Fruit fly (Drosophila melanogaster): ENCODE data around the gene RhoGEF3.

RhoGEF3 gene

dm6 chr3L:262724-263177, 14.5 kb upstream of the RhoGEF3 start (continued):
- TF ChIP-seq CG10209 (GFP tag; optimal IDR thresholded peaks at IDR 0.05) (no peak), ind (GFP tag; optimal IDR thresholded peaks at IDR 0.05) (no peak), CG17186 (GFP tag; optimal IDR thresholded peaks at IDR 0.05) (no peak), CG10431 (GFP tag; optimal IDR thresholded peaks at IDR 0.05) (no peak), CG12659 (GFP tag; optimal IDR thresholded peaks at IDR 0.05) (peak; percentile 34), Opbp (GFP tag; IDR thresholded peaks at IDR 0.05; ENCODE audit: partially characterized antibody) (peak; percentile 84), row (GFP tag; IDR thresholded peaks at IDR 0.05) (no peak; the same call in 2 of the 3 replicates), NC2α (GFP tag; optimal IDR thresholded peaks at IDR 0.05) (no peak), klu (GFP tag; IDR thresholded peaks at IDR 0.05) (no peak), pum (GFP tag; optimal IDR thresholded peaks at IDR 0.05) (no peak), Taf1 (GFP tag; IDR thresholded peaks at IDR 0.05) (no peak), CG4328 (GFP tag; optimal IDR thresholded peaks at IDR 0.05) (no peak), nom (GFP tag; optimal IDR thresholded peaks at IDR 0.05) (no peak), CG11398 (GFP tag; optimal IDR thresholded peaks at IDR 0.05) (no peak), zen (tag; optimal IDR thresholded peaks at IDR 0.05) (no peak), nmo (GFP tag; optimal IDR thresholded peaks at IDR 0.05) (no peak), CG15073 (GFP tag; optimal IDR thresholded peaks at IDR 0.05) (no peak), pho (GFP tag; optimal IDR thresholded peaks at IDR 0.05) (no peak), YL-1 (GFP tag; optimal IDR thresholded peaks at IDR 0.05) (peak; percentile 85), Neu2 (GFP tag; optimal IDR thresholded peaks at IDR 0.05; ENCODE audit: borderline replicate concordance) (no peak), ash1 (GFP tag; optimal IDR thresholded peaks at IDR 0.05) (no peak), pb (GFP tag; optimal IDR thresholded peaks at IDR 0.05) (no peak), CG14710 (tag; optimal IDR thresholded peaks at IDR 0.05) (peak; percentile 28), Meics (GFP tag; optimal IDR thresholded peaks at IDR 0.05) (no peak), CG31224 (GFP tag; IDR thresholded peaks at IDR 0.05) (no peak), CG3163 (GFP tag; optimal IDR thresholded peaks at IDR 0.05) (no peak), Mes4 (GFP tag; optimal IDR thresholded peaks at IDR 0.05) (no peak), H2.0 (GFP tag; IDR thresholded peaks at IDR 0.05) (no peak), Gsc (GFP tag; IDR thresholded peaks at IDR 0.05) (no peak), CG10267 (tag; optimal IDR thresholded peaks at IDR 0.05) (no peak), Dfd (GFP tag; optimal IDR thresholded peaks at IDR 0.05) (no peak), h (optimal IDR thresholded peaks at IDR 0.05) (no peak), bowl (GFP tag; IDR thresholded peaks at IDR 0.05) (no peak), en (GFP tag; optimal IDR thresholded peaks at IDR 0.05) (no peak), tx (GFP tag; optimal IDR thresholded peaks at IDR 0.05) (no peak), CG8281 (tag; optimal IDR thresholded peaks at IDR 0.05) (no peak), Drgx (GFP tag; IDR thresholded peaks at IDR 0.05) (no peak), chif (GFP tag; optimal IDR thresholded peaks at IDR 0.05) (no peak), CG4282 (GFP tag; optimal IDR thresholded peaks at IDR 0.05) (no peak), CHES-1-like (GFP tag; optimal IDR thresholded peaks at IDR 0.05) (peak; percentile 8), CG7271 (tag; optimal IDR thresholded peaks at IDR 0.05) (no peak), jumu (GFP tag; optimal IDR thresholded peaks at IDR 0.05) (no peak), Blimp-1 (GFP tag; optimal IDR thresholded peaks at IDR 0.05) (no peak), CG14441 (GFP tag; IDR thresholded peaks at IDR 0.05) (no peak), B-H1 (GFP tag; IDR thresholded peaks at IDR 0.05) (no peak), CG31365 (tag; optimal IDR thresholded peaks at IDR 0.05) (no peak), D19B (GFP tag; optimal IDR thresholded peaks at IDR 0.05) (no peak), aop (GFP tag; IDR thresholded peaks at IDR 0.05) (no peak), pita (GFP tag; optimal IDR thresholded peaks at IDR 0.05) (no peak), CG11696 (GFP tag; IDR thresholded peaks at IDR 0.05) (no peak), TFAM (GFP tag; optimal IDR thresholded peaks at IDR 0.05) (no peak), sob (GFP tag; IDR thresholded peaks at IDR 0.05) (no peak), CG1233 (GFP tag; optimal IDR thresholded peaks at IDR 0.05) (peak; percentile 6)

All from whole organism, embryonic.